Fruit fly (Drosophila melanogaster): Measurements from ENCODE around the gene CG13482.

dm6 chr3L:14363103-14363751 is 34.1 kb downstream of the CG13482 start:
- no peak for TF ChIP-seq brk (GFP tag; optimal IDR thresholded peaks at IDR 0.05)
- TF ChIP-seq usp (GFP tag; optimal IDR thresholded peaks at IDR 0.05), result no peak
- TF ChIP-seq HLH106 (tag; optimal IDR thresholded peaks at IDR 0.05), result peak; percentile 39
- TF ChIP-seq Hr78 (GFP tag; optimal IDR thresholded peaks at IDR 0.05), result no peak
- TF ChIP-seq psq (GFP tag; optimal IDR thresholded peaks at IDR 0.05), result peak; percentile 21
- TF ChIP-seq dl (GFP tag; optimal IDR thresholded peaks at IDR 0.05; ENCODE audit: insufficient read depth in 1 of 2, partially characterized antibody in 2 of 2), result no peak
- TF ChIP-seq Mio (GFP tag; optimal IDR thresholded peaks at IDR 0.05), result no peak
- no peak for TF ChIP-seq dsf (GFP tag; optimal IDR thresholded peaks at IDR 0.05; ENCODE audit: borderline replicate concordance)
- no peak for TF ChIP-seq Jra (GFP tag; optimal IDR thresholded peaks at IDR 0.05)
- no peak for TF ChIP-seq CG9705 (GFP tag; optimal IDR thresholded peaks at IDR 0.05)

Data from whole organism, wandering third instar larva.